Worm (Caenorhabditis elegans) whole organism, L4/young adult: ENCODE data around the gene Y53G8AL.3.

ENCODE experiments used
- W03F9.2 ChIP-seq: fragments of 150-350 bp; optimal IDR thresholded peaks from 2 replicates; lab custom pipeline; 2014; ENCODE audit warnings: missing biosample characterization, missing genetic modification characterization
- dao-5 ChIP-seq: sonication (generic microtip); optimal IDR thresholded peaks from 2 replicates; lab custom pipeline; 2016; ENCODE audit warnings: missing genotype, missing genetic modification characterization, moderate library complexity, missing compliant biosample characterization
- him-1 ChIP-seq: sonication (generic microtip); optimal IDR thresholded peaks from 2 replicates; lab custom pipeline; 2016; ENCODE audit warnings: missing genotype, missing genetic modification reagents, missing genetic modification characterization, missing compliant biosample characterization

ce11 chrIII:3242379-3242778, 10.6 kb downstream of the Y53G8AL.3 start:
- TF ChIP-seq him-1 = no peak
- no peak for TF ChIP-seq W03F9.2 (tag; lab: Kevin White, UChicago)
- TF ChIP-seq dao-5 (tag; lab: Kevin White, UChicago) = no peak
